Fruit fly (Drosophila melanogaster): Measurements from ENCODE around the gene CG9004.

CG9004 gene

DNA sequence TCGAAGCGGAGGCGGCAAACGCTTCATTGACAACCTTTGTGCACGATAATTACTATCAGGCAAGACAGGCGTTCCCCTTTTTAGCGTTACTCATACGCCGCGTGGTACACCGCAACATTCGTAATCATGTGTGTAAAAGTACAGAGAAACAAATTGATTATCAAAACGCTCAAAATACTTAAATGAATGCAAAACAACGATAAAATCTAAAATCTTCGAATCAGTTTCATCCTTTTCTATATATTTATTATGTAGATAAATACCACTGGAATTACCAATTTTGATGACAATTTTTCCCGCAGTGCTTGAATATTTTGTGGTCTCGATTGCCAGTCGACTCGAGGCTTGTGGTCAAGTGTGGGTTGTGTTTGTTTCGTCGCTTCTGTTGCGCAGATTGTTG lies 37.3 kb downstream of the CG9004 start (continued):
- TF ChIP-seq mam (GFP tag; optimal IDR thresholded peaks at IDR 0.05) (no peak), ftz-f1 (GFP tag; optimal IDR thresholded peaks at IDR 0.05) (no peak), fd64A (GFP tag; optimal IDR thresholded peaks at IDR 0.05) (no peak), al (GFP tag; IDR thresholded peaks at IDR 0.05) (no peak), Asciz (GFP tag; optimal IDR thresholded peaks at IDR 0.05) (no peak), tll (GFP tag; optimal IDR thresholded peaks at IDR 0.05) (no peak), p53 (GFP tag; optimal IDR thresholded peaks at IDR 0.05) (no peak), insv (GFP tag; optimal IDR thresholded peaks at IDR 0.05) (no peak), CG7839 (tag; optimal IDR thresholded peaks at IDR 0.05) (peak; percentile 46), CG31441 (GFP tag; IDR thresholded peaks at IDR 0.05) (no peak), Elba2 (GFP tag; optimal IDR thresholded peaks at IDR 0.05) (no peak), Mes4 (GFP tag; optimal IDR thresholded peaks at IDR 0.05) (no peak), CG3726 (GFP tag; IDR thresholded peaks at IDR 0.05) (no peak), zfh1 (GFP tag; IDR thresholded peaks at IDR 0.05) (no peak), NC2β (GFP tag; optimal IDR thresholded peaks at IDR 0.05) (no peak), tgo (GFP tag; IDR thresholded peaks at IDR 0.05) (no peak), HmgD (GFP tag; optimal IDR thresholded peaks at IDR 0.05) (no peak), CG12236 (GFP tag; optimal IDR thresholded peaks at IDR 0.05) (no peak), CG9727 (GFP tag; optimal IDR thresholded peaks at IDR 0.05) (peak; percentile 17), cato (GFP tag; optimal IDR thresholded peaks at IDR 0.05; ENCODE audit: borderline replicate concordance) (no peak), HLH4C (GFP tag; IDR thresholded peaks at IDR 0.05; ENCODE audit: partially characterized antibody) (no peak), Taf1 (GFP tag; IDR thresholded peaks at IDR 0.05) (no peak), CG1024 (GFP tag; IDR thresholded peaks at IDR 0.05) (no peak), Med (GFP tag) (peak; percentile 73), Dp (GFP tag; optimal IDR thresholded peaks at IDR 0.05) (no peak), CG9876 (GFP tag; optimal IDR thresholded peaks at IDR 0.05) (no peak), chn (GFP tag; optimal IDR thresholded peaks at IDR 0.05) (no peak), CG16863 (GFP tag; optimal IDR thresholded peaks at IDR 0.05) (no peak), amos (GFP tag; IDR thresholded peaks at IDR 0.05; ENCODE audit: partially characterized antibody) (no peak), Sry-δ (GFP tag; optimal IDR thresholded peaks at IDR 0.05) (no peak), Dip2 (GFP tag; IDR thresholded peaks at IDR 0.05) (no peak), Sin3A (optimal IDR thresholded peaks at IDR 0.05) (no peak), grau (tag; optimal IDR thresholded peaks at IDR 0.05) (no peak), CG8281 (tag; optimal IDR thresholded peaks at IDR 0.05) (no peak), emc (GFP tag; optimal IDR thresholded peaks at IDR 0.05) (no peak), CG8359 (GFP tag; optimal IDR thresholded peaks at IDR 0.05; ENCODE audit: borderline replicate concordance) (no peak), Ada2b (GFP tag; IDR thresholded peaks at IDR 0.05) (peak; percentile 70; the same call in 1 of the 2 replicates), MBD-R2 (GFP tag; IDR thresholded peaks at IDR 0.05) (no peak), pnt (GFP tag; optimal IDR thresholded peaks at IDR 0.05) (no peak), exex (tag; optimal IDR thresholded peaks at IDR 0.05) (no peak), ken (GFP tag; IDR thresholded peaks at IDR 0.05) (no peak), dpn (GFP tag; optimal IDR thresholded peaks at IDR 0.05) (no peak), CG17186 (GFP tag; optimal IDR thresholded peaks at IDR 0.05) (no peak), bowl (GFP tag; IDR thresholded peaks at IDR 0.05) (no peak), trh (GFP tag; optimal IDR thresholded peaks at IDR 0.05) (no peak), CG6689 (GFP tag; IDR thresholded peaks at IDR 0.05) (no peak), CG2875 (GFP tag; optimal IDR thresholded peaks at IDR 0.05) (no peak), CG4404 (GFP tag; IDR thresholded peaks at IDR 0.05) (no peak), CG4328 (GFP tag; optimal IDR thresholded peaks at IDR 0.05) (no peak), twi (tag; optimal IDR thresholded peaks at IDR 0.05) (no peak), sug (tag; optimal IDR thresholded peaks at IDR 0.05) (no peak), Fer3 (tag; optimal IDR thresholded peaks at IDR 0.05) (peak; percentile 16), org-1 (GFP tag; optimal IDR thresholded peaks at IDR 0.05) (no peak)
